Worm (Caenorhabditis elegans) whole organism, young adult: Measurements from ENCODE around the gene W09C2.7.

ENCODE experiments used
- F49E8.2 ChIP-seq: sonication (generic microtip); optimal IDR thresholded peaks from 3 replicates; lab custom pipeline; 2017; ENCODE audit warnings: missing genetic modification characterization, mild to moderate bottlenecking, missing compliant biosample characterization, antibody characterized with exemption, moderate library complexity; ENCODE audit not compliant: insufficient read depth
- ama-1 ChIP-seq, 3 experiments: fragments of 150-350 bp in 1 of 3; sonication (generic microtip) in 2 of 3; optimal IDR thresholded peaks; 2 replicates each; lab custom pipeline; 2014 to 2018; ENCODE audit warnings: missing biosample characterization in 2 of 3, missing genetic modification characterization in 2 of 3, missing genetic modification reagents in 2 of 3
- ccch-3 ChIP-seq: fragments of 200-800 bp; sonication (Bioruptor generic); optimal IDR thresholded peaks from 2 replicates; lab custom pipeline; 2018; ENCODE audit warnings: mild to moderate bottlenecking, missing genetic modification characterization, missing compliant biosample characterization
- egl-18 ChIP-seq: fragments of 200-800 bp; sonication (Bioruptor generic); IDR thresholded peaks from 2 replicates; pipeline ENCODE4 v1.3.6; 2022; ENCODE audit warnings: missing genetic modification reagents, missing genetic modification characterization, missing compliant biosample characterization
- hrde-1 ChIP-seq: sonication (generic microtip); optimal IDR thresholded peaks from 2 replicates; lab custom pipeline; 2016; ENCODE audit warnings: missing genetic modification characterization, mild to moderate bottlenecking, missing compliant biosample characterization, moderate library complexity, missing genotype, missing genetic modification reagents, borderline replicate concordance
- pha-4 ChIP-seq: fragments of 150-350 bp; sonication (generic microtip); optimal IDR thresholded peaks from 2 replicates; lab custom pipeline; 2014; ENCODE audit warnings: missing biosample characterization, missing genetic modification reagents, missing genetic modification characterization
- unc-130 ChIP-seq: sonication (generic microtip); optimal IDR thresholded peaks from 2 replicates; lab custom pipeline; 2016; ENCODE audit warnings: missing genetic modification reagents, missing genetic modification characterization, missing compliant biosample characterization
- unc-62 ChIP-seq: fragments of 150-350 bp; optimal IDR thresholded peaks from 2 replicates; lab custom pipeline; 2014; ENCODE audit warnings: missing biosample characterization, missing genetic modification reagents, missing genetic modification characterization
- ztf-6 ChIP-seq: fragments of 200-800 bp; sonication (Bioruptor generic); IDR thresholded peaks from 2 replicates; pipeline ENCODE4 v1.3.6; 2022; ENCODE audit warnings: missing genetic modification reagents, missing genetic modification characterization, missing compliant biosample characterization

DNA sequence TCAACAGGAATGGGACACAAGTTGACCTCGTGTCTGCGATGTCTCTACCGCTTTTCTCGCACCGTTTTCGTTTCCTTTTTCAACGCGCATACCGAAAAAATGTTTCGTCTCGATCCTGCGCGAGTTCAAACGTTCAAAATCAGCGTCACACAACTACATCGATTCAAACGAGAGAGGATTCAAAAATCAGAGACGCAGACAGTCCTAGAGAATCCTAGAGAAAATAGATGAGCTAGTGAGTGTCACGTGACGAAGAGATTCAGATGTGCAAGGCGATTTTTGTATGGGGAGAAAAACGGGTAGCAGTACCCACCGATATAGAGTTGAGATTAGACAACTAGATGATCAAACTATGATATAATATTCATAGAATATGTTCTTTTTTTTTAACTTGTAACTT lies 47.8 kb upstream of the W09C2.7 start:
- no peak for TF ChIP-seq unc-62 (GFP tag; lab: Kevin White, UChicago)
- TF ChIP-seq unc-130 (GFP tag; lab: Kevin White, UChicago), result no peak
- TF ChIP-seq egl-18 (GFP tag; lab: Robert Waterston, UW), result 0 out of 2 replicates have a peak, but pooled peaks have one; percentile 4
- TF ChIP-seq hrde-1 (tag; lab: Kevin White, UChicago), result no peak
- TF ChIP-seq ccch-3 (GFP tag; lab: Kevin White, UChicago), result no peak
- no peak for TF ChIP-seq ama-1 (optimal IDR thresholded peaks at IDR 0.05; lab: Kevin White, UChicago)
- TF ChIP-seq ama-1 (GFP tag; optimal IDR thresholded peaks at IDR 0.05; lab: Kevin White, UChicago), result no peak
- TF ChIP-seq F49E8.2 (tag; lab: Kevin White, UChicago), result no peak
- no peak for TF ChIP-seq pha-4 (tag; lab: Kevin White, UChicago)
- no peak for TF ChIP-seq ztf-6
